Worm (Caenorhabditis elegans): ENCODE data around the gene F58H7.1.

ce11 chrIV:949940-950592, 14.4 kb upstream of the F58H7.1 start:
- TF ChIP-seq nhr-76 (tag; optimal IDR thresholded peaks at IDR 0.05) (no peak), ztf-11 (tag; optimal IDR thresholded peaks at IDR 0.05) (no peak), elt-3 (tag; optimal IDR thresholded peaks at IDR 0.05) (no peak), lsy-2 (tag; optimal IDR thresholded peaks at IDR 0.05) (no peak), unc-120 (tag; optimal IDR thresholded peaks at IDR 0.05; ENCODE audit: poor library complexity, severe bottlenecking) (no peak), unc-62 (GFP tag; optimal IDR thresholded peaks at IDR 0.05) (no peak), blmp-1 (tag; optimal IDR thresholded peaks at IDR 0.05) (no peak), bed-3 (GFP tag; optimal IDR thresholded peaks at IDR 0.05) (no peak), mep-1 (tag; optimal IDR thresholded peaks at IDR 0.05) (no peak), ces-1 (GFP tag; optimal IDR thresholded peaks at IDR 0.05) (no peak), nhr-237 (tag; optimal IDR thresholded peaks at IDR 0.05) (no peak)

Measured in whole organism, mixed stage, embryonic.